Worm (Caenorhabditis elegans) whole organism, early embryonic: ENCODE data around the gene prp-8.

Source experiments
- B0310.2 ChIP-seq: sonication (generic microtip); optimal IDR thresholded peaks from 2 replicates; lab custom pipeline; 2016; ENCODE audit warnings: mild to moderate bottlenecking, missing genetic modification characterization, missing compliant biosample characterization
- F13C5.2 ChIP-seq: sonication (generic microtip); optimal IDR thresholded peaks from 2 replicates; lab custom pipeline; 2017; ENCODE audit warnings: mild to moderate bottlenecking, missing genetic modification characterization, inconsistent platforms, missing compliant biosample characterization
- aly-1 ChIP-seq: sonication (generic microtip); optimal IDR thresholded peaks from 2 replicates; lab custom pipeline; 2016; ENCODE audit warnings: missing genetic modification characterization, missing compliant biosample characterization
- ama-1 ChIP-seq: fragments of 150-350 bp; optimal IDR thresholded peaks from 2 replicates; lab custom pipeline; 2014
- ceh-13 ChIP-seq: fragments of 200-800 bp; sonication (Bioruptor generic); optimal IDR thresholded peaks from 2 replicates; lab custom pipeline; 2018; ENCODE audit warnings: mild to moderate bottlenecking, missing genetic modification characterization, missing compliant biosample characterization
- ets-7 ChIP-seq: sonication (generic microtip); optimal IDR thresholded peaks from 2 replicates; lab custom pipeline; 2016; ENCODE audit warnings: missing genotype, missing genetic modification characterization, missing compliant biosample characterization
- hmbx-1 ChIP-seq: sonication (generic microtip); optimal IDR thresholded peaks from 2 replicates; lab custom pipeline; 2016; ENCODE audit warnings: mild to moderate bottlenecking, missing genetic modification characterization, missing compliant biosample characterization
- hmg-4 ChIP-seq: fragments of 200-800 bp; sonication (Bioruptor generic); optimal IDR thresholded peaks from 2 replicates; lab custom pipeline; 2018; ENCODE audit warnings: mild to moderate bottlenecking, missing genetic modification characterization, missing compliant biosample characterization
- hnd-1 ChIP-seq: sonication (generic microtip); optimal IDR thresholded peaks from 2 replicates; lab custom pipeline; 2016; ENCODE audit warnings: missing genetic modification characterization, missing compliant biosample characterization
- pes-1 ChIP-seq: fragments of 200-800 bp; sonication (Bioruptor generic); IDR thresholded peaks from 2 replicates; pipeline ENCODE4 v1.3.6; 2022; ENCODE audit warnings: missing genetic modification reagents, missing genetic modification characterization, missing compliant biosample characterization
- scrt-1 ChIP-seq: fragments of 200-800 bp; sonication (Bioruptor generic); IDR thresholded peaks from 2 replicates; pipeline ENCODE4 v1.3.6; 2022; ENCODE audit warnings: missing genetic modification characterization, missing compliant biosample characterization
- sea-1 ChIP-seq: fragments of 200-800 bp; sonication (Bioruptor generic); conservative IDR thresholded peaks from 2 replicates; pipeline ENCODE4 v1.3.6; 2022; ENCODE audit warnings: missing genetic modification characterization, missing compliant biosample characterization
- tbx-11 ChIP-seq: fragments of 200-800 bp; sonication (Bioruptor generic); IDR thresholded peaks from 2 replicates; pipeline ENCODE4 v1.3.6; 2022; ENCODE audit warnings: missing genetic modification characterization, missing compliant biosample characterization
- tbx-37 ChIP-seq: fragments of 200-800 bp; sonication (Bioruptor generic); conservative IDR thresholded peaks from 2 replicates; pipeline ENCODE4 v1.3.6; 2022; ENCODE audit warnings: missing genetic modification reagents, missing genetic modification characterization, missing compliant biosample characterization

ce11 chrIII:8154423-8154822 lies 9.8 kb upstream of the prp-8 start:
- TF ChIP-seq tbx-11 (GFP tag; lab: Robert Waterston, UW) (no peak), ets-7 (tag; lab: Kevin White, UChicago) (no peak), ama-1 (no peak), hnd-1 (tag; lab: Kevin White, UChicago) (no peak), sea-1 (GFP tag; lab: Robert Waterston, UW) (no peak), tbx-37 (GFP tag; lab: Robert Waterston, UW) (no peak), hmg-4 (GFP tag; lab: Kevin White, UChicago) (no peak), pes-1 (no peak), hmbx-1 (no peak), aly-1 (tag; lab: Kevin White, UChicago) (no peak), scrt-1 (GFP tag; lab: Robert Waterston, UW) (no peak), B0310.2 (tag; lab: Kevin White, UChicago) (no peak), ceh-13 (GFP tag; lab: Kevin White, UChicago) (no peak), F13C5.2 (tag; lab: Kevin White, UChicago) (no peak)
